Worm (Caenorhabditis elegans): Measurements from ENCODE around the gene mesp-1.

mesp-1 gene

DNA sequence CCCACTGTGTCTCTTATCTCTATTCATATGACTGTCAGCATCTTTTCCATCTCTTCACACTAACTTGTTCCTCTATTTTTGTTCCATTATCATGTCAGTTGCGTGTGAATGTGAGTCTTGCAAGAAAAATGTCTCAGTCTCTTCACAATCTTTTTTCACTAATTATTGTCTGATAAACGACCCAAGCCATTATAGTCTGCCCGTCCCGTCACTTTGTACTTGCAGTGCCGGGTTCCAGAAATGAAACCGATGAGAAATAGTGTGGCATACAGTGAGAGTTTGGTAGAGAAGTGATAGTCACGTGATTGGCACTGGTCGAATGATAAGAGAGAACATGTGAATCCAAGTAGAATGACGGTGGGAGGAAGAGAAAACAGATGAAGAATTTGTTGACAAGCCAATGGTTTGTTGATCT is 28.5 kb downstream of the mesp-1 start (continued):
- TF ChIP-seq C16A3.4 (tag; optimal IDR thresholded peaks at IDR 0.05) (peak; percentile 61), snu-23 (GFP tag; optimal IDR thresholded peaks at IDR 0.05) (peak; percentile 84), nhr-90 (tag; optimal IDR thresholded peaks at IDR 0.05; ENCODE audit: poor library complexity) (peak; percentile 93), dsc-1 (tag; optimal IDR thresholded peaks at IDR 0.05) (no peak), tlp-1 (tag; optimal IDR thresholded peaks at IDR 0.05) (peak; percentile 78), unc-98 (GFP tag; IDR thresholded peaks at IDR 0.05) (no peak), unc-62 (GFP tag; optimal IDR thresholded peaks at IDR 0.05) (no peak), lir-3 (tag; optimal IDR thresholded peaks at IDR 0.05; ENCODE audit: poor library complexity) (peak; percentile 48), zag-1 (tag; optimal IDR thresholded peaks at IDR 0.05) (no peak), lsy-2 (tag; optimal IDR thresholded peaks at IDR 0.05) (peak; percentile 60 to 84), ama-1 (optimal IDR thresholded peaks at IDR 0.05) (no peak), irx-1 (tag; optimal IDR thresholded peaks at IDR 0.05) (peak; percentile 60), nhr-11 (tag; optimal IDR thresholded peaks at IDR 0.05) (peak; percentile 72), nhr-76 (tag; optimal IDR thresholded peaks at IDR 0.05) (no peak), nhr-85 (tag) (peak; percentile 98), pax-3 (tag; optimal IDR thresholded peaks at IDR 0.05) (peak; percentile 40), alr-1 (tag; optimal IDR thresholded peaks at IDR 0.05; ENCODE audit: borderline replicate concordance) (no peak), fkh-4 (tag; optimal IDR thresholded peaks at IDR 0.05; ENCODE audit: borderline replicate concordance) (no peak), aly-2 (tag; optimal IDR thresholded peaks at IDR 0.05) (no peak), F16B12.6 (tag; optimal IDR thresholded peaks at IDR 0.05) (no peak), Y116A8C.19 (tag; optimal IDR thresholded peaks at IDR 0.05; ENCODE audit: borderline replicate concordance) (no peak), efl-3 (GFP tag; optimal IDR thresholded peaks at IDR 0.05) (no peak), lin-15B (tag; optimal IDR thresholded peaks at IDR 0.05) (no peak), pqm-1 (tag; optimal IDR thresholded peaks at IDR 0.05) (peak; percentile 68), lin-14 (GFP tag; optimal IDR thresholded peaks at IDR 0.05) (peak; percentile 90), nhr-12 (tag; optimal IDR thresholded peaks at IDR 0.05) (no peak), snpc-4 (tag; optimal IDR thresholded peaks at IDR 0.05) (peak; percentile 30), isw-1 (GFP tag; IDR thresholded peaks at IDR 0.05) (no peak), aha-1 (tag; optimal IDR thresholded peaks at IDR 0.05) (no peak), dpl-1 (GFP tag; optimal IDR thresholded peaks at IDR 0.05) (peak in 1 of 3 experiments; percentile 40), pag-3 (tag; optimal IDR thresholded peaks at IDR 0.05; ENCODE audit: borderline replicate concordance, insufficient read depth) (no peak), ceh-88 (GFP tag; IDR thresholded peaks at IDR 0.05) (no peak), efl-1 (optimal IDR thresholded peaks at IDR 0.05) (peak; percentile 21 to 52), efl-1 (GFP tag; optimal IDR thresholded peaks at IDR 0.05 in 1 of 2) (peak in 1 of 2 experiments; percentile 95), sptf-1 (tag; optimal IDR thresholded peaks at IDR 0.05) (no peak), skn-1 (tag; optimal IDR thresholded peaks at IDR 0.05) (peak; percentile 49), ztf-4 (tag; optimal IDR thresholded peaks at IDR 0.05) (peak; percentile 88), nhr-20 (tag; optimal IDR thresholded peaks at IDR 0.05) (peak; percentile 98), fos-1 (tag; optimal IDR thresholded peaks at IDR 0.05) (no peak), C34B4.2 (tag; optimal IDR thresholded peaks at IDR 0.05) (no peak), ceh-82 (tag; optimal IDR thresholded peaks at IDR 0.05) (peak in 1 of 3 experiments; percentile 5), unc-30 (tag; optimal IDR thresholded peaks at IDR 0.05) (no peak), nhr-47 (tag; optimal IDR thresholded peaks at IDR 0.05) (peak; percentile 79), lin-13 (GFP tag; optimal IDR thresholded peaks at IDR 0.05) (peak; percentile 44), fkh-10 (GFP tag; optimal IDR thresholded peaks at IDR 0.05) (no peak), hlh-4 (tag; optimal IDR thresholded peaks at IDR 0.05) (no peak), sox-4 (tag; optimal IDR thresholded peaks at IDR 0.05) (peak; percentile 6), mep-1 (tag; optimal IDR thresholded peaks at IDR 0.05) (peak; percentile 83), egl-27 (tag; optimal IDR thresholded peaks at IDR 0.05) (peak; percentile 28 to 57), elt-3 (tag; optimal IDR thresholded peaks at IDR 0.05) (peak in 5 of 6 experiments; percentile 43 to 98 (median 73)), tbx-2 (tag; optimal IDR thresholded peaks at IDR 0.05) (peak; percentile 90), mab-9 (GFP tag; IDR thresholded peaks at IDR 0.05) (no peak), jun-1 (tag; optimal IDR thresholded peaks at IDR 0.05) (peak; percentile 81), mef-2 (tag; optimal IDR thresholded peaks at IDR 0.05) (peak; percentile 69)

Data from whole organism, L1 larva.